Worm (Caenorhabditis elegans): ENCODE data around the gene nceh-1.

DNA sequence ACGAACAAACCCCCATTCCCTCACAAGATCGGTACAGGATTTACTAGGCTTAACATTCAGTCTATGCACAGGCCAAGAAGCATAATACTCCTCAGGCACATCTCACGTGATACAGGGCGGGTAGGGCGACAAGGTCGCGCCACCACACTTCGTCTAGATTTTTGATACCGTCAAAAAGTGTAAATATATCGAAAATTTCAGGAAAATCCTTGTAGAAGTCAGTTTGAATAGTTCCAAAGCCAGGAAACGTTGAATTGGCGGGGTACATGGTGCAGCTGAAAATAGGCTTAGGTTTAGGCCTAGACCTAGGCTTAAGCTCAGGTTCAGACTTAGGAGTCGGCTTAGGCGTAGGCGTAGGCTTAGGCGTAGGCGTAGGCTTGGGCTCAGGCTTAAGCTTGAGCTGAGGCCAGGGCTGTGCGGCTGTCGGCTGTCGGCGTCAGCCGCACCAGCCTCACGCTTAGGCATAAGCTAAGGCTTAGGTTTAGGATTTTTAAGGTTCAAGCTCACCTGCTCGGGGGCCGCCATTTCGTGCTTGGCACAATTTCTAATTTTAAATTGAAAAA lies 53.2 kb downstream of the nceh-1 start:
- no peak for TF ChIP-seq rnt-1 (tag; optimal IDR thresholded peaks at IDR 0.05)
- TF ChIP-seq fkh-10 (GFP tag; optimal IDR thresholded peaks at IDR 0.05), result no peak
